Worm (Caenorhabditis elegans) whole organism, mixed stage, embryonic: Measurements from ENCODE around the gene uso-1.

Experiments
- M03D4.4 ChIP-seq: sonication (generic microtip); optimal IDR thresholded peaks from 2 replicates; lab custom pipeline; 2017; ENCODE audit warnings: mild to moderate bottlenecking, missing genetic modification characterization, missing compliant biosample characterization
- bed-3 ChIP-seq: fragments of 200-800 bp; sonication (Bioruptor generic); optimal IDR thresholded peaks from 3 replicates; lab custom pipeline; 2018; ENCODE audit warnings: mild to moderate bottlenecking, missing genetic modification characterization, moderate library complexity, missing compliant biosample characterization
- ces-1 ChIP-seq: fragments of 150-350 bp; optimal IDR thresholded peaks from 2 replicates; lab custom pipeline; 2014; ENCODE audit warnings: missing biosample characterization, missing genetic modification reagents, missing genetic modification characterization
- lin-13 ChIP-seq: fragments of 150-350 bp; optimal IDR thresholded peaks from 2 replicates; lab custom pipeline; 2014; ENCODE audit warnings: missing biosample characterization, missing genetic modification characterization
- mls-2 ChIP-seq: sonication (generic microtip); optimal IDR thresholded peaks from 2 replicates; lab custom pipeline; 2016; ENCODE audit warnings: mild to moderate bottlenecking, missing genetic modification characterization, moderate library complexity, missing compliant biosample characterization
- nhr-12 ChIP-seq: fragments of 150-350 bp; optimal IDR thresholded peaks from 2 replicates; lab custom pipeline; 2014; ENCODE audit warnings: missing biosample characterization, missing genetic modification characterization
- nhr-2 ChIP-seq: fragments of 150-350 bp; optimal IDR thresholded peaks from 2 replicates; lab custom pipeline; 2014; ENCODE audit warnings: missing biosample characterization, missing genetic modification characterization
- nhr-237 ChIP-seq: fragments of 150-350 bp; optimal IDR thresholded peaks from 2 replicates; lab custom pipeline; 2014; ENCODE audit warnings: missing biosample characterization, missing genetic modification characterization
- nhr-28 ChIP-seq: fragments of 150-350 bp; optimal IDR thresholded peaks from 2 replicates; lab custom pipeline; 2014; ENCODE audit warnings: missing biosample characterization, missing genetic modification characterization
- nhr-76 ChIP-seq: sonication (generic microtip); optimal IDR thresholded peaks from 2 replicates; lab custom pipeline; 2017; ENCODE audit warnings: missing biosample characterization, missing genetic modification characterization
- tbx-8 ChIP-seq: fragments of 200-800 bp; sonication (Bioruptor generic); optimal IDR thresholded peaks from 2 replicates; lab custom pipeline; 2018; ENCODE audit warnings: mild to moderate bottlenecking, missing genetic modification characterization, moderate library complexity, missing compliant biosample characterization
- unc-39 ChIP-seq: fragments of 150-350 bp; optimal IDR thresholded peaks from 2 replicates; lab custom pipeline; 2014; ENCODE audit warnings: missing biosample characterization, missing genetic modification characterization
- unc-62 ChIP-seq: fragments of 150-350 bp; optimal IDR thresholded peaks from 2 replicates; lab custom pipeline; 2014; ENCODE audit warnings: missing biosample characterization, missing genetic modification reagents, missing genetic modification characterization
- ztf-11 ChIP-seq: fragments of 150-350 bp; optimal IDR thresholded peaks from 2 replicates; lab custom pipeline; 2014; ENCODE audit warnings: missing biosample characterization, missing genetic modification characterization

DNA sequence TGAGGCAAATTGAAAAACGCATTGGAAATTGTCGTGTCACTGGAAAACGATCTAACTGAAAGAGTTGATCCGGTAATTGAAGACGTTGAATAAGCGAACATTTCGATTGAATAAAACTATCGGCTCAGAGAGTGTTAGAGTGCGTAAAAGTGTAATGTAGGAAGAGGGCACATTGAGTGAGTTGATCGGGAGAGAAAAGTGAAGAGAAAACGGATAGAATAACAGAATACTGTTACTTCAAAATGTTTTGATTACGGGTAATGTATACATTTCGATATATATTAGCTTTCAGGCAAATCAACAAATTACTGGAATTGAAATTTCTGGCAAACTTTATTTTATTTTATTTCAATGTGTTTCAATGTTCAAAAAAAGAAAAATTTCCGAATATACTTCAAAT lies at the start of gene uso-1:
- no peak for TF ChIP-seq ztf-11 (tag; lab: Kevin White, UChicago)
- TF ChIP-seq mls-2 (tag; lab: Kevin White, UChicago), result no peak
- no peak for TF ChIP-seq ces-1 (GFP tag; lab: Kevin White, UChicago)
- TF ChIP-seq lin-13 (tag; lab: Kevin White, UChicago), result no peak
- TF ChIP-seq unc-62, result no peak
- TF ChIP-seq M03D4.4 (tag; lab: Kevin White, UChicago), result no peak
- no peak for TF ChIP-seq tbx-8 (GFP tag; lab: Kevin White, UChicago)
- no peak for TF ChIP-seq nhr-237 (tag; lab: Kevin White, UChicago)
- TF ChIP-seq nhr-28 (tag; lab: Kevin White, UChicago), result no peak
- TF ChIP-seq nhr-12 (tag; lab: Kevin White, UChicago), result no peak
- TF ChIP-seq nhr-76, result no peak
- TF ChIP-seq unc-39 (tag; lab: Kevin White, UChicago), result no peak
- TF ChIP-seq bed-3 (GFP tag; lab: Kevin White, UChicago), result no peak
- TF ChIP-seq nhr-2 (tag; lab: Kevin White, UChicago), result no peak
